Fruit fly (Drosophila melanogaster) whole organism, embryonic: ENCODE data around the gene CG32369.

Experiments
- Atf6 ChIP-seq: fragments of 200-800 bp; sonication (Bioruptor generic); IDR thresholded peaks from 2 replicates; pipeline ENCODE4 v1.3.6; 2022; ENCODE audit warnings: missing biosample characterization, missing genetic modification characterization
- B-H1 ChIP-seq: fragments of 200-800 bp; sonication (Bioruptor generic); IDR thresholded peaks from 3 replicates; pipeline ENCODE4 v1.3.6; 2022; ENCODE audit warnings: missing biosample characterization, missing genetic modification characterization
- B-H2 ChIP-seq: fragments of 200-800 bp; sonication (Bioruptor generic); optimal IDR thresholded peaks from 2 replicates; lab custom pipeline; 2018; ENCODE audit warnings: missing biosample characterization, mild to moderate bottlenecking, missing genetic modification characterization
- CG10366 ChIP-seq: fragments of 200-800 bp; sonication (Bioruptor generic); IDR thresholded peaks from 2 replicates; pipeline ENCODE4 v1.3.6; 2022; ENCODE audit warnings: missing biosample characterization, missing genetic modification characterization
- CG12236 ChIP-seq: fragments of 200-800 bp; sonication (Bioruptor generic); optimal IDR thresholded peaks from 2 replicates; lab custom pipeline; 2016; ENCODE audit warnings: missing biosample characterization, missing genetic modification characterization
- CG12299 ChIP-seq: fragments of 200-800 bp; sonication (Bioruptor generic); optimal IDR thresholded peaks from 2 replicates; lab custom pipeline; 2018; ENCODE audit warnings: missing biosample characterization, mild to moderate bottlenecking, missing genetic modification characterization
- CG12391 ChIP-seq: fragments of 200-800 bp; sonication (Bioruptor generic); optimal IDR thresholded peaks from 3 replicates; lab custom pipeline; 2018; ENCODE audit warnings: missing biosample characterization, mild to moderate bottlenecking, missing genetic modification characterization, moderate library complexity
- CG12769 ChIP-seq: fragments of 200-800 bp; sonication (Bioruptor generic); optimal IDR thresholded peaks from 2 replicates; lab custom pipeline; 2019; ENCODE audit warnings: missing biosample characterization, mild to moderate bottlenecking, missing genetic modification characterization, moderate library complexity
- CG12942 ChIP-seq: fragments of 200-800 bp; sonication (Bioruptor generic); optimal IDR thresholded peaks from 3 replicates; lab custom pipeline; 2016; ENCODE audit warnings: missing biosample characterization, missing genetic modification characterization
- CG14050 ChIP-seq: fragments of 200-800 bp; sonication (Bioruptor generic); IDR thresholded peaks from 3 replicates; pipeline ENCODE4 v1.3.6; 2022; ENCODE audit warnings: missing biosample characterization, missing genetic modification characterization
- CG14860 ChIP-seq: fragments of 200-800 bp; sonication (Bioruptor generic); IDR thresholded peaks from 3 replicates; pipeline ENCODE4 v1.3.6; 2022; ENCODE audit warnings: missing biosample characterization, missing genetic modification characterization; ENCODE audit not compliant: partially characterized antibody
- CG1647 ChIP-seq: fragments of 200-800 bp; sonication (Bioruptor generic); optimal IDR thresholded peaks from 3 replicates; lab custom pipeline; 2016; ENCODE audit warnings: missing biosample characterization, missing genetic modification characterization
- CG16779 ChIP-seq: fragments of 200-800 bp; sonication (Bioruptor generic); IDR thresholded peaks from 2 replicates; pipeline ENCODE4 v1.3.6; 2022; ENCODE audit warnings: missing biosample characterization, missing genetic modification characterization
- CG16813 ChIP-seq: fragments of 200-800 bp; sonication (Bioruptor generic); IDR thresholded peaks from 3 replicates; pipeline ENCODE4 v1.3.6; 2022; ENCODE audit warnings: missing biosample characterization, missing genetic modification characterization; ENCODE audit not compliant: partially characterized antibody
- CG17912 ChIP-seq: fragments of 200-800 bp; sonication (Bioruptor generic); optimal IDR thresholded peaks from 2 replicates; lab custom pipeline; 2018; ENCODE audit warnings: missing biosample characterization, mild to moderate bottlenecking, missing genetic modification characterization
- CG2202 ChIP-seq: fragments of 200-800 bp; sonication (Bioruptor generic); optimal IDR thresholded peaks from 2 replicates; lab custom pipeline; 2018; ENCODE audit warnings: missing biosample characterization, mild to moderate bottlenecking, missing genetic modification characterization
- CG30020 ChIP-seq: fragments of 200-800 bp; optimal IDR thresholded peaks from 2 replicates; lab custom pipeline; 2019; ENCODE audit warnings: missing biosample characterization, mild to moderate bottlenecking, missing genetic modification characterization, moderate library complexity
- CG30403 ChIP-seq: fragments of 200-800 bp; sonication (Bioruptor generic); optimal IDR thresholded peaks from 3 replicates; lab custom pipeline; 2016; ENCODE audit warnings: missing biosample characterization, missing genetic modification characterization
- CG4617 ChIP-seq: fragments of 200-800 bp; sonication (Bioruptor generic); optimal IDR thresholded peaks from 3 replicates; lab custom pipeline; 2016; ENCODE audit warnings: missing biosample characterization, missing genetic modification characterization, borderline replicate concordance
- CG4730 ChIP-seq: fragments of 200-800 bp; sonication (Bioruptor generic); IDR thresholded peaks from 2 replicates; pipeline ENCODE4 v1.3.6; 2022; ENCODE audit warnings: missing biosample characterization, missing genetic modification characterization
- CG9727 ChIP-seq: fragments of 200-800 bp; sonication (Bioruptor generic); optimal IDR thresholded peaks from 3 replicates; lab custom pipeline; 2017; ENCODE audit warnings: missing biosample characterization, mild to moderate bottlenecking, missing genetic modification characterization
- Dbx ChIP-seq: fragments of 200-800 bp; sonication (Bioruptor generic); IDR thresholded peaks from 3 replicates; pipeline ENCODE4 v1.3.6; 2022; ENCODE audit warnings: missing biosample characterization, missing genetic modification characterization
- Deaf1 ChIP-seq: fragments of 200-800 bp; optimal IDR thresholded peaks from 3 replicates; lab custom pipeline; 2019; ENCODE audit warnings: missing biosample characterization, mild to moderate bottlenecking, missing genetic modification characterization, moderate library complexity
- Doc2 ChIP-seq: fragments of 200-800 bp; sonication (Bioruptor generic); IDR thresholded peaks from 2 replicates; pipeline ENCODE4 v1.3.6; 2022; ENCODE audit warnings: missing biosample characterization, missing genetic modification characterization
- Dref ChIP-seq: fragments of 200-800 bp; sonication (Bioruptor generic); IDR thresholded peaks from 2 replicates; pipeline ENCODE4 v1.3.6; 2022; ENCODE audit warnings: missing biosample characterization, missing genetic modification characterization
- GATAe ChIP-seq: fragments of 200-800 bp; sonication (Bioruptor generic); conservative IDR thresholded peaks from 2 replicates; pipeline ENCODE4 v1.3.6; 2022; ENCODE audit warnings: missing biosample characterization, missing genetic modification characterization
- HHEX ChIP-seq: fragments of 200-800 bp; sonication (Bioruptor generic); optimal IDR thresholded peaks from 3 replicates; lab custom pipeline; 2017; ENCODE audit warnings: missing biosample characterization, mild to moderate bottlenecking, missing genetic modification characterization, missing genetic modification reagents
- NfI ChIP-seq: fragments of 200-800 bp; sonication (Bioruptor generic); optimal IDR thresholded peaks from 3 replicates; lab custom pipeline; 2018; ENCODE audit warnings: missing biosample characterization, mild to moderate bottlenecking, missing genetic modification characterization, moderate library complexity
- Optix ChIP-seq: fragments of 200-800 bp; sonication (Bioruptor generic); IDR thresholded peaks from 3 replicates; pipeline ENCODE4 v1.3.6; 2022; ENCODE audit warnings: missing biosample characterization, missing genetic modification characterization
- Pdp1 ChIP-seq, 2 experiments: fragments of 200-800 bp; sonication (Bioruptor generic); optimal IDR thresholded peaks; 3 replicates each; lab custom pipeline; 2016; ENCODE audit warnings: missing biosample characterization in 2 of 2, missing genetic modification characterization in 2 of 2, mild to moderate bottlenecking in 1 of 2, moderate library complexity in 1 of 2
- Ravus ChIP-seq: fragments of 200-800 bp; sonication (Bioruptor generic); IDR thresholded peaks from 2 replicates; pipeline ENCODE4 v1.3.6; 2022; ENCODE audit warnings: missing biosample characterization, missing genetic modification characterization
- Sox100B ChIP-seq: fragments of 200-800 bp; sonication (Bioruptor generic); optimal IDR thresholded peaks from 3 replicates; lab custom pipeline; 2018; ENCODE audit warnings: missing biosample characterization, mild to moderate bottlenecking, missing genetic modification characterization
- Ssrp ChIP-seq: fragments of 200-800 bp; sonication (Bioruptor generic); optimal IDR thresholded peaks from 2 replicates; lab custom pipeline; 2018; ENCODE audit warnings: missing biosample characterization, mild to moderate bottlenecking, missing genetic modification characterization, moderate library complexity
- Vsx1 ChIP-seq: fragments of 200-800 bp; sonication (Bioruptor generic); optimal IDR thresholded peaks from 2 replicates; lab custom pipeline; 2017; ENCODE audit warnings: missing biosample characterization, mild to moderate bottlenecking, missing genetic modification characterization, missing genetic modification reagents
- cad ChIP-seq: fragments of >200 bp; optimal IDR thresholded peaks from 2 replicates; lab custom pipeline; 2017; ENCODE audit warnings: missing biosample characterization, missing genetic modification characterization
- croc ChIP-seq: fragments of 200-800 bp; sonication (Bioruptor generic); conservative IDR thresholded peaks from 3 replicates; pipeline ENCODE4 v1.3.6; 2022; ENCODE audit warnings: missing biosample characterization, missing genetic modification characterization
- danr ChIP-seq: fragments of 200-800 bp; sonication (Bioruptor generic); IDR thresholded peaks from 2 replicates; pipeline ENCODE4 v1.3.6; 2022; ENCODE audit warnings: missing biosample characterization, missing genetic modification characterization
- exex ChIP-seq: fragments of 200-800 bp; sonication (Bioruptor generic); optimal IDR thresholded peaks from 4 replicates; lab custom pipeline; 2018; ENCODE audit warnings: missing biosample characterization, mild to moderate bottlenecking, missing genetic modification characterization, moderate library complexity
- fru ChIP-seq: fragments of >200 bp; optimal IDR thresholded peaks from 2 replicates; lab custom pipeline; 2017
- gsb-n ChIP-seq: fragments of 200-800 bp; sonication (Bioruptor generic); optimal IDR thresholded peaks from 3 replicates; lab custom pipeline; 2018; ENCODE audit warnings: missing biosample characterization, mild to moderate bottlenecking, missing genetic modification characterization
- h ChIP-seq: fragments of >200 bp; optimal IDR thresholded peaks from 2 replicates; lab custom pipeline; 2017
- hbn ChIP-seq: fragments of 200-800 bp; sonication (Bioruptor generic); IDR thresholded peaks from 2 replicates; pipeline ENCODE4 v1.3.6; 2022; ENCODE audit warnings: missing biosample characterization, missing genetic modification characterization; ENCODE audit not compliant: partially characterized antibody
- mirr ChIP-seq: fragments of 200-800 bp; sonication (Bioruptor generic); optimal IDR thresholded peaks from 3 replicates; lab custom pipeline; 2018; ENCODE audit warnings: missing biosample characterization, mild to moderate bottlenecking, missing genetic modification characterization
- peb ChIP-seq: fragments of 200-800 bp; sonication (Bioruptor generic); IDR thresholded peaks from 2 replicates; pipeline ENCODE4 v1.3.6; 2022; ENCODE audit warnings: missing biosample characterization, missing genetic modification characterization
- pfk ChIP-seq: fragments of 200-800 bp; sonication (Bioruptor generic); optimal IDR thresholded peaks from 2 replicates; lab custom pipeline; 2018; ENCODE audit warnings: missing biosample characterization, mild to moderate bottlenecking, missing genetic modification characterization, moderate library complexity
- sd ChIP-seq: fragments of 200-800 bp; sonication (Bioruptor generic); optimal IDR thresholded peaks from 3 replicates; lab custom pipeline; 2018; ENCODE audit warnings: missing biosample characterization, mild to moderate bottlenecking, missing genetic modification characterization, moderate library complexity
- sens ChIP-seq: fragments of 200-800 bp; sonication (Bioruptor generic); peaks from one replicate; lab custom pipeline; 2016; ENCODE audit warnings: missing biosample characterization, missing genetic modification characterization
- sob ChIP-seq: fragments of 200-800 bp; sonication (Bioruptor generic); IDR thresholded peaks from 2 replicates; pipeline ENCODE4 v1.3.6; 2022; ENCODE audit warnings: missing biosample characterization, missing genetic modification characterization
- sug ChIP-seq: fragments of 200-800 bp; optimal IDR thresholded peaks from 2 replicates; lab custom pipeline; 2019; ENCODE audit warnings: missing biosample characterization, mild to moderate bottlenecking, missing genetic modification characterization, moderate library complexity
- tgo ChIP-seq: fragments of 200-800 bp; sonication (Bioruptor generic); IDR thresholded peaks from 3 replicates; pipeline ENCODE4 v1.3.6; 2022; ENCODE audit warnings: missing biosample characterization, missing genetic modification characterization

Gene CG32369

dm6 chr3L:7842537-7842936 lies 32.9 kb upstream of the CG32369 start:
- TF ChIP-seq NfI (peak; percentile 7), pfk (GFP tag; lab: Kevin White, UChicago) (no peak), hbn (GFP tag; lab: Robert Waterston, UW) (no peak), tgo (GFP tag; lab: Robert Waterston, UW) (no peak), Atf6 (GFP tag; lab: Robert Waterston, UW) (0 out of 2 replicates have a peak, but pooled peaks have one; percentile 8), danr (GFP tag; lab: Robert Waterston, UW) (no peak), CG17912 (no peak), Pdp1 (GFP tag; optimal IDR thresholded peaks at IDR 0.05; lab: Kevin White, UChicago) (peak in 1 of 2 experiments; percentile 98), HHEX (no peak), sob (GFP tag; lab: Robert Waterston, UW) (no peak), Sox100B (no peak), Ravus (GFP tag; lab: Robert Waterston, UW) (no peak), CG12769 (peak; percentile 36), sens (peak; percentile 34), Deaf1 (tag; lab: Kevin White, UChicago) (no peak), CG30403 (no peak), croc (GFP tag; lab: Robert Waterston, UW) (no peak), CG14050 (GFP tag; lab: Robert Waterston, UW) (no peak), CG14860 (no peak), CG16779 (GFP tag; lab: Robert Waterston, UW) (no peak), sd (peak; percentile 76), CG2202 (tag; lab: Kevin White, UChicago) (no peak), Dref (GFP tag; lab: Robert Waterston, UW) (no peak), fru (lab: Kevin White, UChicago) (no peak), exex (tag; lab: Kevin White, UChicago) (peak; percentile 50), CG9727 (GFP tag; lab: Kevin White, UChicago) (no peak)

dm6 chr3L:7842117-7842516 lies 32.5 kb upstream of the CG32369 start:
- TF ChIP-seq Vsx1 (GFP tag; lab: Kevin White, UChicago), result no peak
- no peak for TF ChIP-seq CG1647 (GFP tag; lab: Kevin White, UChicago)
- no peak for TF ChIP-seq Dref (GFP tag; lab: Robert Waterston, UW)
- no peak for TF ChIP-seq B-H2 (GFP tag; lab: Kevin White, UChicago)
- TF ChIP-seq exex (tag; lab: Kevin White, UChicago), result peak; percentile 93
- peak; percentile 29 for TF ChIP-seq sug (tag; lab: Kevin White, UChicago)
- TF ChIP-seq mirr, result peak; percentile 10
- TF ChIP-seq CG4617 (GFP tag; lab: Kevin White, UChicago), result no peak
- 0 out of 3 replicates have a peak, but pooled peaks have one; percentile 6 for TF ChIP-seq CG16813 (GFP tag; lab: Robert Waterston, UW)

- TF ChIP-seq GATAe (GFP tag; lab: Robert Waterston, UW), result no peak
- TF ChIP-seq CG12299 (tag; lab: Kevin White, UChicago), result no peak
- TF ChIP-seq CG30020, result no peak
- no peak for TF ChIP-seq CG12236 (GFP tag; lab: Kevin White, UChicago)
- TF ChIP-seq CG10366 (GFP tag; lab: Robert Waterston, UW), result no peak
- TF ChIP-seq B-H1 (GFP tag; lab: Robert Waterston, UW), result peak; percentile 44; the same call in 2 of the 3 replicates
- TF ChIP-seq sd, result no peak
- no peak for TF ChIP-seq CG4730 (GFP tag; lab: Robert Waterston, UW)
- no peak for TF ChIP-seq peb (GFP tag; lab: Robert Waterston, UW)
- TF ChIP-seq cad, result no peak
- no peak for TF ChIP-seq Ssrp (tag; lab: Kevin White, UChicago)
- no peak for TF ChIP-seq Doc2 (GFP tag; lab: Robert Waterston, UW)
- no peak for TF ChIP-seq Dref (GFP tag; lab: Robert Waterston, UW)
- TF ChIP-seq h (lab: Kevin White, UChicago), result no peak
- no peak for TF ChIP-seq gsb-n (tag; lab: Kevin White, UChicago)
- TF ChIP-seq Optix (GFP tag; lab: Robert Waterston, UW), result no peak
- TF ChIP-seq Dbx, result no peak
- no peak for TF ChIP-seq CG12942
- TF ChIP-seq CG12391, result peak; percentile 25
Measured at dm6 chr3L:7841254-7841964, 31.8 kb upstream of the CG32369 start.
